Fruit fly (Drosophila melanogaster): ENCODE data around the gene CG13855.
A peak's percentile ranks its signal among the peaks of the same experiment; 100 is the strongest.

CG13855 gene

dm6 chr3R:22395409-22396178 is 10.1 kb upstream of the CG13855 start (continued):
- no peak for TF ChIP-seq disco-r (GFP tag; optimal IDR thresholded peaks at IDR 0.05)
- no peak for TF ChIP-seq jigr1 (GFP tag; IDR thresholded peaks at IDR 0.05)
- TF ChIP-seq lola (GFP tag; optimal IDR thresholded peaks at IDR 0.05), result no peak
- TF ChIP-seq gfzf (GFP tag; optimal IDR thresholded peaks at IDR 0.05), result no peak
- no peak for TF ChIP-seq wor (GFP tag; IDR thresholded peaks at IDR 0.05)
- TF ChIP-seq CG34422 (GFP tag; IDR thresholded peaks at IDR 0.05), result no peak
- no peak for TF ChIP-seq caup (GFP tag; optimal IDR thresholded peaks at IDR 0.05; ENCODE audit: severe bottlenecking)
- no peak for TF ChIP-seq CG10267 (tag; optimal IDR thresholded peaks at IDR 0.05)
- no peak for TF ChIP-seq CG8359 (GFP tag; optimal IDR thresholded peaks at IDR 0.05; ENCODE audit: borderline replicate concordance)
- peak; percentile 36; the same call in 2 of the 3 replicates for TF ChIP-seq row (GFP tag; IDR thresholded peaks at IDR 0.05)
- no peak for TF ChIP-seq Side (GFP tag; optimal IDR thresholded peaks at IDR 0.05)
- no peak for TF ChIP-seq CG2116 (GFP tag; optimal IDR thresholded peaks at IDR 0.05)
- TF ChIP-seq CG13775 (GFP tag; optimal IDR thresholded peaks at IDR 0.05), result no peak
- TF ChIP-seq CG6272 (GFP tag; IDR thresholded peaks at IDR 0.05), result no peak
- no peak for TF ChIP-seq jing (GFP tag; optimal IDR thresholded peaks at IDR 0.05)
- no peak for TF ChIP-seq ssp (GFP tag; IDR thresholded peaks at IDR 0.05)
- TF ChIP-seq CG5953 (GFP tag; IDR thresholded peaks at IDR 0.05), result no peak
- peak; percentile 74 for TF ChIP-seq Ets65A (GFP tag)
- no peak for TF ChIP-seq CG7963 (GFP tag; IDR thresholded peaks at IDR 0.05; ENCODE audit: partially characterized antibody)
- TF ChIP-seq phol (tag; optimal IDR thresholded peaks at IDR 0.05), result no peak
- no peak for TF ChIP-seq MESR4 (GFP tag; optimal IDR thresholded peaks at IDR 0.05)
- no peak for TF ChIP-seq CG6683 (GFP tag; optimal IDR thresholded peaks at IDR 0.05)
- TF ChIP-seq CG12391 (tag; optimal IDR thresholded peaks at IDR 0.05), result peak; percentile 0
- TF ChIP-seq CG33213 (GFP tag; optimal IDR thresholded peaks at IDR 0.05), result no peak
- no peak for TF ChIP-seq Sry-δ (GFP tag; optimal IDR thresholded peaks at IDR 0.05)
- peak; percentile 58 for TF ChIP-seq Med (GFP tag)
- no peak for TF ChIP-seq Gsc (GFP tag; IDR thresholded peaks at IDR 0.05)
- no peak for TF ChIP-seq stc (GFP tag; IDR thresholded peaks at IDR 0.05)
- no peak for TF ChIP-seq CG8281 (tag; optimal IDR thresholded peaks at IDR 0.05)
- TF ChIP-seq CG11093 (GFP tag; IDR thresholded peaks at IDR 0.05), result no peak
- TF ChIP-seq Doc2 (GFP tag; IDR thresholded peaks at IDR 0.05), result no peak
- no peak for TF ChIP-seq al (GFP tag; IDR thresholded peaks at IDR 0.05)
- no peak for TF ChIP-seq CG7786 (GFP tag; optimal IDR thresholded peaks at IDR 0.05)
- no peak for TF ChIP-seq CG16863 (GFP tag; optimal IDR thresholded peaks at IDR 0.05)
- TF ChIP-seq E2f1 (GFP tag; IDR thresholded peaks at IDR 0.05), result no peak
- TF ChIP-seq CG13123 (GFP tag; optimal IDR thresholded peaks at IDR 0.05), result no peak
- TF ChIP-seq CG14965 (GFP tag; optimal IDR thresholded peaks at IDR 0.05; ENCODE audit: borderline replicate concordance), result no peak
- no peak for TF ChIP-seq CG15479 (GFP tag; optimal IDR thresholded peaks at IDR 0.05)
- no peak for TF ChIP-seq Ssrp (tag; optimal IDR thresholded peaks at IDR 0.05)

dm6 chr3R:22396238-22396772 is 9.4 kb upstream of the CG13855 start:
- no peak for TF ChIP-seq Sin3A (optimal IDR thresholded peaks at IDR 0.05)
- TF ChIP-seq CG4404 (GFP tag; IDR thresholded peaks at IDR 0.05), result no peak
- no peak for TF ChIP-seq abd-A (tag; optimal IDR thresholded peaks at IDR 0.05)
- no peak for TF ChIP-seq bigmax (GFP tag; optimal IDR thresholded peaks at IDR 0.05)
- no peak for TF ChIP-seq CG7987 (GFP tag; optimal IDR thresholded peaks at IDR 0.05)
- TF ChIP-seq CG11093 (GFP tag; IDR thresholded peaks at IDR 0.05), result no peak
- TF ChIP-seq Scr (GFP tag; IDR thresholded peaks at IDR 0.05; ENCODE audit: partially characterized antibody), result peak; percentile 7; the same call in 1 of the 2 replicates
- TF ChIP-seq grn (GFP tag; optimal IDR thresholded peaks at IDR 0.05), result peak; percentile 73
- TF ChIP-seq CG1024 (GFP tag; IDR thresholded peaks at IDR 0.05), result no peak
- no peak for TF ChIP-seq ranshi (GFP tag; IDR thresholded peaks at IDR 0.05)
- TF ChIP-seq HLH3B (GFP tag; IDR thresholded peaks at IDR 0.05), result no peak
- TF ChIP-seq wdn (GFP tag; IDR thresholded peaks at IDR 0.05), result no peak
- no peak for TF ChIP-seq Mes4 (GFP tag; optimal IDR thresholded peaks at IDR 0.05)
- no peak for TF ChIP-seq fd64A (GFP tag; optimal IDR thresholded peaks at IDR 0.05)
- no peak for TF ChIP-seq Hr39 (optimal IDR thresholded peaks at IDR 0.05)
